Worm (Caenorhabditis elegans) whole organism, L2 larva: Measurements from ENCODE around the gene syx-5.

ENCODE experiments used
- C34F6.9 ChIP-seq: fragments of 150-350 bp; optimal IDR thresholded peaks from 2 replicates; lab custom pipeline; 2014; ENCODE audit warnings: missing biosample characterization, missing genetic modification characterization
- F13H6.1 ChIP-seq: sonication (generic microtip); optimal IDR thresholded peaks from 2 replicates; lab custom pipeline; 2016; ENCODE audit warnings: missing genetic modification characterization, missing compliant biosample characterization
- R02D3.7 ChIP-seq: fragments of 150-350 bp; optimal IDR thresholded peaks from 2 replicates; lab custom pipeline; 2014; ENCODE audit warnings: missing biosample characterization, missing genetic modification characterization
- Y55F3AM.14 ChIP-seq: fragments of 200-800 bp; sonication (Bioruptor generic); optimal IDR thresholded peaks from 2 replicates; lab custom pipeline; 2018; ENCODE audit warnings: mild to moderate bottlenecking, missing genetic modification characterization, missing compliant biosample characterization
- ZK546.5 ChIP-seq: sonication (generic microtip); optimal IDR thresholded peaks from 2 replicates; lab custom pipeline; 2017; ENCODE audit warnings: missing biosample characterization, missing genetic modification characterization
- aly-2 ChIP-seq: fragments of 150-350 bp; optimal IDR thresholded peaks from 2 replicates; lab custom pipeline; 2014; ENCODE audit warnings: missing biosample characterization, missing genetic modification characterization
- blmp-1 ChIP-seq: sonication (generic microtip); optimal IDR thresholded peaks from 2 replicates; lab custom pipeline; 2017; ENCODE audit warnings: missing genetic modification characterization, mild to moderate bottlenecking, missing compliant biosample characterization, antibody characterized with exemption, moderate library complexity; ENCODE audit not compliant: insufficient read depth
- ceh-82 ChIP-seq: fragments of 150-350 bp; optimal IDR thresholded peaks from 2 replicates; lab custom pipeline; 2014; ENCODE audit warnings: missing biosample characterization, missing genetic modification characterization
- egl-27 ChIP-seq: sonication (generic microtip); optimal IDR thresholded peaks from 3 replicates; lab custom pipeline; 2017; ENCODE audit warnings: missing biosample characterization, missing genetic modification reagents, missing genetic modification characterization
- elt-1 ChIP-seq: fragments of 150-350 bp; optimal IDR thresholded peaks from 2 replicates; lab custom pipeline; 2014; ENCODE audit warnings: missing biosample characterization, missing genetic modification characterization
- elt-3 ChIP-seq: sonication (generic microtip); optimal IDR thresholded peaks from 2 replicates; lab custom pipeline; 2017; ENCODE audit warnings: missing biosample characterization, missing genetic modification characterization
- fos-1 ChIP-seq: fragments of 150-350 bp; optimal IDR thresholded peaks from 2 replicates; lab custom pipeline; 2014; ENCODE audit warnings: missing biosample characterization, missing genetic modification characterization
- gmeb-1 ChIP-seq: fragments of 150-350 bp; optimal IDR thresholded peaks from 2 replicates; lab custom pipeline; 2014; ENCODE audit warnings: missing biosample characterization, missing genetic modification characterization
- lin-39 ChIP-seq: fragments of 150-350 bp; optimal IDR thresholded peaks from 2 replicates; lab custom pipeline; 2014; ENCODE audit warnings: missing biosample characterization, missing genetic modification reagents, missing genetic modification characterization
- mab-5 ChIP-seq: fragments of 150-350 bp; optimal IDR thresholded peaks from 2 replicates; lab custom pipeline; 2014; ENCODE audit warnings: missing biosample characterization, missing genetic modification characterization
- mbf-1 ChIP-seq: sonication (generic microtip); optimal IDR thresholded peaks from 2 replicates; lab custom pipeline; 2017; ENCODE audit warnings: missing biosample characterization, missing genetic modification characterization
- mdl-1 ChIP-seq, 2 experiments: fragments of 150-350 bp in 1 of 2; sonication (generic microtip) in 1 of 2; optimal IDR thresholded peaks; 2 replicates each; lab custom pipeline; 2017; ENCODE audit warnings: missing biosample characterization in 2 of 2, missing genetic modification characterization in 2 of 2
- nhr-11 ChIP-seq: fragments of 150-350 bp; optimal IDR thresholded peaks from 2 replicates; lab custom pipeline; 2014; ENCODE audit warnings: missing biosample characterization, missing genetic modification characterization
- nhr-12 ChIP-seq: fragments of 150-350 bp; optimal IDR thresholded peaks from 2 replicates; lab custom pipeline; 2014; ENCODE audit warnings: missing biosample characterization, missing genetic modification characterization
- nhr-21 ChIP-seq: fragments of 150-350 bp; optimal IDR thresholded peaks from 2 replicates; lab custom pipeline; 2014; ENCODE audit warnings: missing biosample characterization, missing genetic modification characterization
- nhr-23 ChIP-seq: fragments of 150-350 bp; optimal IDR thresholded peaks from 2 replicates; lab custom pipeline; 2014; ENCODE audit warnings: missing biosample characterization, missing genetic modification reagents, missing genetic modification characterization
- nhr-237 ChIP-seq: fragments of 150-350 bp; optimal IDR thresholded peaks from 2 replicates; lab custom pipeline; 2014; ENCODE audit warnings: missing biosample characterization, missing genetic modification characterization
- nhr-6 ChIP-seq: fragments of 150-350 bp; optimal IDR thresholded peaks from 2 replicates; lab custom pipeline; 2014; ENCODE audit warnings: missing biosample characterization, missing genetic modification characterization
- nhr-77 ChIP-seq: fragments of 150-350 bp; optimal IDR thresholded peaks from 2 replicates; lab custom pipeline; 2014; ENCODE audit warnings: missing biosample characterization, missing genetic modification characterization
- peb-1 ChIP-seq: fragments of 150-350 bp; optimal IDR thresholded peaks from 2 replicates; lab custom pipeline; 2014; ENCODE audit warnings: missing biosample characterization, missing genetic modification characterization
- sem-4 ChIP-seq: fragments of 150-350 bp; optimal IDR thresholded peaks from 2 replicates; lab custom pipeline; 2014; ENCODE audit warnings: missing biosample characterization, missing genetic modification reagents, missing genetic modification characterization
- skn-1 ChIP-seq: sonication (generic microtip); optimal IDR thresholded peaks from 2 replicates; lab custom pipeline; 2017; ENCODE audit warnings: missing biosample characterization, missing genetic modification characterization
- sma-9 ChIP-seq, 2 experiments: fragments of 150-350 bp in 1 of 2; sonication (generic microtip) in 1 of 2; optimal IDR thresholded peaks; 2 replicates each; lab custom pipeline; 2014 to 2016; ENCODE audit warnings: missing genetic modification characterization in 2 of 2, mild to moderate bottlenecking in 1 of 2, missing biosample characterization in 1 of 2, missing compliant biosample characterization in 1 of 2, missing genetic modification reagents in 1 of 2, moderate library complexity in 1 of 2
- snpc-4 ChIP-seq: fragments of 150-350 bp; optimal IDR thresholded peaks from 2 replicates; lab custom pipeline; 2014; ENCODE audit warnings: missing biosample characterization, missing genetic modification characterization
- unc-55 ChIP-seq: fragments of 150-350 bp; sonication (generic microtip); optimal IDR thresholded peaks from 3 replicates; lab custom pipeline; 2014; ENCODE audit warnings: missing biosample characterization, missing genetic modification reagents, missing genetic modification characterization
- unc-62 ChIP-seq: fragments of 150-350 bp; optimal IDR thresholded peaks from 2 replicates; lab custom pipeline; 2014; ENCODE audit warnings: missing biosample characterization, missing genetic modification reagents, missing genetic modification characterization
- ztf-1 ChIP-seq: fragments of 200-800 bp; sonication (Bioruptor generic); conservative IDR thresholded peaks from 2 replicates; pipeline ENCODE4 v1.3.6; 2022; ENCODE audit warnings: missing genetic modification characterization, missing compliant biosample characterization
- ztf-11 ChIP-seq: sonication (generic microtip); optimal IDR thresholded peaks from 2 replicates; lab custom pipeline; 2017; ENCODE audit warnings: missing biosample characterization, missing genetic modification characterization
- ztf-4 ChIP-seq: fragments of 150-350 bp; optimal IDR thresholded peaks from 2 replicates; lab custom pipeline; 2014; ENCODE audit warnings: missing biosample characterization, missing genetic modification characterization

The syx-5 gene

DNA sequence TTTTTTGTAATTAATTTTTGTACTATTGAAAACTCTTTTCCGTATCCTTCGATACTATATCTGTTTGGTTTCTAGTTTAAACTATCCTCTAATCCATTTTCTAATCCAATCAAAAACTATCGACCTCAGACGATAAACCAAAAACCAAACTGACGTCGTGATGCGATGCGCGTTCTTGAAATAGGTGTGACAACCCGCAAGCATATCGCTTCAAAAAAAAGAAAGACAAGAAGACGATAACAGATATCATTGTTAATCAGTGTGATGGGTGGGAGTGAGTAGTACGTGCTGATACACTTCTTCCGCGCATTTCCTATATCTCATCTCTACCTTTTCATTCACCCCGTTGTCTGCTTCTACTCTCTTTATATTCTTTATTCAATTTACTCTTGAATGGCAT is 24.9 kb upstream of the syx-5 start, which contains the start of gene T04F3.1:
Gene T04F3.1, plus strand, starts transcription at position 246 of the 400 bp plus-strand sequence.
- TF ChIP-seq mab-5 (tag; lab: Kevin White, UChicago) (no peak), nhr-21 (tag; lab: Kevin White, UChicago) (peak; percentile 41), snpc-4 (tag; lab: Kevin White, UChicago) (no peak), peb-1 (tag; lab: Kevin White, UChicago) (no peak), elt-1 (tag; lab: Kevin White, UChicago) (no peak), ztf-11 (tag; lab: Kevin White, UChicago) (no peak), sma-9 (GFP tag; optimal IDR thresholded peaks at IDR 0.05; lab: Kevin White, UChicago) (peak; percentile 75), sma-9 (tag; optimal IDR thresholded peaks at IDR 0.05; lab: Kevin White, UChicago) (no peak), ZK546.5 (tag; lab: Kevin White, UChicago) (no peak), C34F6.9 (no peak)

DNA sequence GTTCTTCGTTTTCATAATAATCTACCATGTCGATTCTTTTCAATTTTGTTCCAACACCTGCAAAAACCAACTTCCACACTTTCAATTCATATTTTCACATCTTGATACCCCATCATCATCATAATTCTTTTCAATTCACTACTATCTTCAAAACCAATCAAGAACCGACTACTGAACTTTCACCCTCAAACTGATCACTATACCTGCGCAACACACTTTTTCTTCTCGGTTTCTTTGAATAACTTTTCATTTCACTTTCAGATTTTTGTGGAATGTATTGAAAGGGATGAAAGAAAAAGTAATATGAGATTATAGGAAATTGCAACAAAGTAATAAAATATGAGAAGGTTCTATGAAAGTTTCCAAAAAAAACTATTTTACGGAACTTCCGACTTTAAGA is 23.6 kb upstream of the syx-5 start:
- TF ChIP-seq C34F6.9 = no peak
- no peak for TF ChIP-seq mbf-1 (tag; lab: Kevin White, UChicago)
- TF ChIP-seq blmp-1 = peak; percentile 69
- no peak for TF ChIP-seq unc-62 (GFP tag; lab: Kevin White, UChicago)
- no peak for TF ChIP-seq elt-3 (tag; lab: Kevin White, UChicago)
- TF ChIP-seq skn-1 = no peak
- TF ChIP-seq mdl-1 (tag; optimal IDR thresholded peaks at IDR 0.05; lab: Kevin White, UChicago) = no peak
- no peak for TF ChIP-seq ztf-1 (GFP tag; lab: Robert Waterston, UW)
- no peak for TF ChIP-seq unc-55 (GFP tag; lab: Kevin White, UChicago)
- TF ChIP-seq, all 48 proteins: peak for 1

DNA sequence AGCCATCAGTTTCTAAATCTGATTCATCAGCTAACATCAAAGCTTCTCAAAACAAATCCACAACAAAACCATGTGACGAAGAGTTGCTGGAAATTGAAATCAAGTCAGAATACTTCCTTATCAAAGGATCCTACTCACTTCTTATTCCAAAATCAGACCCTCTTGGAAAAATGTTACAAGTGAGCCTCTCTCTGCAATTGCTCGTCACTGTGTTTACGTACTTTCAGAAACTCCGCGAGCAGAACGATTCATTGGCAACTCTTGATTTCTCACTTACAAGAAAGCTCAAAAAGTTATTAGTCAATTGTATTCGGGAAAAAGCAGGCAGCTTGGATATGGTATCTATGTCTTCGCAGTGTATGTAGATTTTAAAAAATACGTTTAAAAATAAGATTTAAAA is 13.2 kb upstream of the syx-5 start:
- no peak for TF ChIP-seq nhr-77 (tag; lab: Kevin White, UChicago)
- no peak for TF ChIP-seq nhr-11 (tag; lab: Kevin White, UChicago)
- TF ChIP-seq lin-39 (tag; lab: Kevin White, UChicago) = no peak
- no peak for TF ChIP-seq nhr-23
- no peak for TF ChIP-seq aly-2
- no peak for TF ChIP-seq mdl-1 (tag; optimal IDR thresholded peaks at IDR 0.05; lab: Kevin White, UChicago)
- TF ChIP-seq ztf-11 (tag; lab: Kevin White, UChicago) = no peak
- TF ChIP-seq ztf-4 = no peak
- TF ChIP-seq nhr-12 (tag; lab: Kevin White, UChicago) = no peak
- no peak for TF ChIP-seq peb-1 (tag; lab: Kevin White, UChicago)
- TF ChIP-seq egl-27 (tag; lab: Kevin White, UChicago) = no peak
- TF ChIP-seq skn-1 = no peak
- no peak for TF ChIP-seq R02D3.7
- TF ChIP-seq unc-55 (GFP tag; lab: Kevin White, UChicago) = no peak
- TF ChIP-seq ceh-82 (tag; lab: Kevin White, UChicago) = no peak

DNA sequence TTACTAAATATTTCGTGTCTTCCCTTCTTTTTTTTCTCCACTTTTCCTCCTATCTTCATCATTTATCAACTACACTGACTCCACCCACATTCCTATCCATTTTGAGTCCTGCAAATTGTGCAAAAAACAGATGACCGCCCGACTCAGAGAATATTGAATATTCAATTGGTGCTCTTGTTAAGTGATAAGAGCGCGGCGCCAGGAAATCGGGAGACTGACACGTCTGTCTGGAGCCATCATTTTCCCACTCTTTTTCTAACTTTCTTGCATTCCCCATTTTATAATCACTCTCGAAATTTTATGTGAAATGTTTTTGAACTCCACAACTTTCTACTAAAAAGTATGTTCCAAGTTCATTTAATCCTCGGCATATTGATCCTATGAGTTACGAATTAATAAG is 8.9 kb upstream of the syx-5 start:
- TF ChIP-seq fos-1 (tag; lab: Kevin White, UChicago) (peak; percentile 57), gmeb-1 (tag; lab: Kevin White, UChicago) (no peak), sma-9 (GFP tag; optimal IDR thresholded peaks at IDR 0.05; lab: Kevin White, UChicago) (peak; percentile 2), sma-9 (tag; optimal IDR thresholded peaks at IDR 0.05; lab: Kevin White, UChicago) (no peak)

DNA sequence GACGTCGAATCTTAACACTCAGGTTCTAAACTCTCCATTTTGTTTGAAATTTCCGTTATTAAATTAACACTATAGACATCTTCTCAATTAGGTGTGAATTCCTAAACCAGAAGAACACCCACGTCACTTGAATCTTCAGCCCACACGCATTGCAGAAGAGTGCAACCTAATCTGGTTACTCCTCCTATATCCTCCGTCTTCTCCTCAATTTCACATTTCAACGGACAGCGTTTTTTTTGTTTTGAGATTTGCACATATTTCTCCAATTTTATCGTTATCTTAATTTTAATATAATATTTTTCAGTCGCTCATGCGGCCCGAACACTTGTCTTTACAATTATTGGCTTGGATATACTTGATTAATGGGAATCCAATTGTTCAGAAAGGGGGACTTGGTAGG is 7.3 kb upstream of the syx-5 start, which contains the start of gene smoc-1:
Gene smoc-1, plus strand, starts transcription at position 301 of the 400 bp plus-strand sequence.
- TF ChIP-seq sem-4 (no peak), nhr-12 (tag; lab: Kevin White, UChicago) (no peak), nhr-23 (no peak), mbf-1 (tag; lab: Kevin White, UChicago) (no peak), ceh-82 (tag; lab: Kevin White, UChicago) (no peak), F13H6.1 (tag; lab: Kevin White, UChicago) (no peak), elt-1 (tag; lab: Kevin White, UChicago) (no peak), Y55F3AM.14 (GFP tag; lab: Kevin White, UChicago) (no peak), mdl-1 (tag; optimal IDR thresholded peaks at IDR 0.05; lab: Kevin White, UChicago) (no peak), nhr-77 (tag; lab: Kevin White, UChicago) (no peak), nhr-237 (tag; lab: Kevin White, UChicago) (no peak), nhr-6 (no peak), unc-62 (GFP tag; lab: Kevin White, UChicago) (no peak), sma-9 (GFP tag; optimal IDR thresholded peaks at IDR 0.05; lab: Kevin White, UChicago) (no peak), sma-9 (tag; optimal IDR thresholded peaks at IDR 0.05; lab: Kevin White, UChicago) (no peak)
